Worm (Caenorhabditis elegans) whole organism, L4/young adult: Measurements from ENCODE around the gene sel-5.

Source experiments
- W03F9.2 ChIP-seq: fragments of 150-350 bp; optimal IDR thresholded peaks from 2 replicates; lab custom pipeline; 2014; ENCODE audit warnings: missing biosample characterization, missing genetic modification characterization
- dao-5 ChIP-seq: sonication (generic microtip); optimal IDR thresholded peaks from 2 replicates; lab custom pipeline; 2016; ENCODE audit warnings: missing genotype, missing genetic modification characterization, moderate library complexity, missing compliant biosample characterization
- him-1 ChIP-seq: sonication (generic microtip); optimal IDR thresholded peaks from 2 replicates; lab custom pipeline; 2016; ENCODE audit warnings: missing genotype, missing genetic modification reagents, missing genetic modification characterization, missing compliant biosample characterization

DNA sequence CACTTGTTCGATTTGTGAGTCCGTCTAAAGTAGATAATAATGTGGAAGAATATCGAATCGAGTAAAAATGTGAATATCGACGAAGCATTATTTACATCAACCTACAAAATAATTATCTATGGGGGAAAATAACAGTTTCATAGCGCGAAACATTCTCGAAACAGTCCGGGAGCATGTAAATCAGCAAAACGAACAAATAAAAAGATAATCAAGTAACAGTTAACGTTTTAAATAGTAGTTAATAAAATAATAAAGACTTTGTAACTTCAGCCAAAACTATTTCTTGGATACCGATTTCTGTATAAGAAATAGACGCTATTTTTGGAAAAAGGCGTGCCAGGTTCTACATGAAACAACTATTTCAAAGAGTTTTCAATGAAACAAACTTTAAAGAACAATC lies 10.2 kb downstream of the sel-5 start, which contains the start of gene mlcd-1:
- TF ChIP-seq him-1 (tag; lab: Kevin White, UChicago) (no peak), dao-5 (tag; lab: Kevin White, UChicago) (no peak), W03F9.2 (tag; lab: Kevin White, UChicago) (no peak)
